Worm (Caenorhabditis elegans) whole organism, early embryonic: ENCODE results near the gene srsy-2.

Source experiments
- B0310.2 ChIP-seq: sonication (generic microtip); optimal IDR thresholded peaks from 2 replicates; lab custom pipeline; 2016; ENCODE audit warnings: mild to moderate bottlenecking, missing genetic modification characterization, missing compliant biosample characterization
- F13C5.2 ChIP-seq: sonication (generic microtip); optimal IDR thresholded peaks from 2 replicates; lab custom pipeline; 2017; ENCODE audit warnings: mild to moderate bottlenecking, missing genetic modification characterization, inconsistent platforms, missing compliant biosample characterization
- aly-1 ChIP-seq: sonication (generic microtip); optimal IDR thresholded peaks from 2 replicates; lab custom pipeline; 2016; ENCODE audit warnings: missing genetic modification characterization, missing compliant biosample characterization
- ama-1 ChIP-seq: fragments of 150-350 bp; optimal IDR thresholded peaks from 2 replicates; lab custom pipeline; 2014
- ceh-13 ChIP-seq: fragments of 200-800 bp; sonication (Bioruptor generic); optimal IDR thresholded peaks from 2 replicates; lab custom pipeline; 2018; ENCODE audit warnings: mild to moderate bottlenecking, missing genetic modification characterization, missing compliant biosample characterization
- ceh-36 ChIP-seq: sonication (generic microtip); optimal IDR thresholded peaks from 2 replicates; lab custom pipeline; 2016; ENCODE audit warnings: missing genetic modification characterization, inconsistent platforms, missing compliant biosample characterization
- ets-7 ChIP-seq: sonication (generic microtip); optimal IDR thresholded peaks from 2 replicates; lab custom pipeline; 2016; ENCODE audit warnings: missing genotype, missing genetic modification characterization, missing compliant biosample characterization
- flt-1 ChIP-seq: fragments of 200-800 bp; sonication (Bioruptor generic); IDR thresholded peaks from 2 replicates; pipeline ENCODE4 v1.3.6; 2022; ENCODE audit warnings: missing genetic modification characterization, missing compliant biosample characterization
- hmbx-1 ChIP-seq: sonication (generic microtip); optimal IDR thresholded peaks from 2 replicates; lab custom pipeline; 2016; ENCODE audit warnings: mild to moderate bottlenecking, missing genetic modification characterization, missing compliant biosample characterization
- hmg-4 ChIP-seq: fragments of 200-800 bp; sonication (Bioruptor generic); optimal IDR thresholded peaks from 2 replicates; lab custom pipeline; 2018; ENCODE audit warnings: mild to moderate bottlenecking, missing genetic modification characterization, missing compliant biosample characterization
- hnd-1 ChIP-seq: sonication (generic microtip); optimal IDR thresholded peaks from 2 replicates; lab custom pipeline; 2016; ENCODE audit warnings: missing genetic modification characterization, missing compliant biosample characterization
- pes-1 ChIP-seq: fragments of 200-800 bp; sonication (Bioruptor generic); IDR thresholded peaks from 2 replicates; pipeline ENCODE4 v1.3.6; 2022; ENCODE audit warnings: missing genetic modification reagents, missing genetic modification characterization, missing compliant biosample characterization
- scrt-1 ChIP-seq: fragments of 200-800 bp; sonication (Bioruptor generic); IDR thresholded peaks from 2 replicates; pipeline ENCODE4 v1.3.6; 2022; ENCODE audit warnings: missing genetic modification characterization, missing compliant biosample characterization
- sea-1 ChIP-seq: fragments of 200-800 bp; sonication (Bioruptor generic); conservative IDR thresholded peaks from 2 replicates; pipeline ENCODE4 v1.3.6; 2022; ENCODE audit warnings: missing genetic modification characterization, missing compliant biosample characterization
- tbx-11 ChIP-seq: fragments of 200-800 bp; sonication (Bioruptor generic); IDR thresholded peaks from 2 replicates; pipeline ENCODE4 v1.3.6; 2022; ENCODE audit warnings: missing genetic modification characterization, missing compliant biosample characterization
- tbx-37 ChIP-seq: fragments of 200-800 bp; sonication (Bioruptor generic); conservative IDR thresholded peaks from 2 replicates; pipeline ENCODE4 v1.3.6; 2022; ENCODE audit warnings: missing genetic modification reagents, missing genetic modification characterization, missing compliant biosample characterization
- tra-4 ChIP-seq: sonication (generic microtip); optimal IDR thresholded peaks from 2 replicates; lab custom pipeline; 2017; ENCODE audit warnings: missing genetic modification characterization, missing compliant biosample characterization

srsy-2 gene

ce11 chrII:6248029-6248428, 21.1 kb upstream of the srsy-2 start:
- TF ChIP-seq flt-1 (GFP tag; lab: Robert Waterston, UW), result no peak
- no peak for TF ChIP-seq F13C5.2
- TF ChIP-seq ceh-13, result no peak
- no peak for TF ChIP-seq pes-1 (GFP tag; lab: Robert Waterston, UW)
- no peak for TF ChIP-seq tbx-11
- TF ChIP-seq hnd-1 (tag; lab: Kevin White, UChicago), result no peak
- no peak for TF ChIP-seq sea-1 (GFP tag; lab: Robert Waterston, UW)
- TF ChIP-seq scrt-1, result no peak
- TF ChIP-seq hmbx-1, result no peak
- TF ChIP-seq B0310.2 (tag; lab: Kevin White, UChicago), result no peak

ce11 chrII:6247011-6247410, 20.1 kb upstream of the srsy-2 start, which contains the start of gene T24H7.2:
Gene T24H7.2, plus strand, starts transcription at chrII:6247311.
- TF ChIP-seq aly-1 (tag; lab: Kevin White, UChicago) (no peak), flt-1 (GFP tag; lab: Robert Waterston, UW) (no peak), sea-1 (GFP tag; lab: Robert Waterston, UW) (no peak), tra-4 (tag; lab: Kevin White, UChicago) (no peak), ceh-36 (tag; lab: Kevin White, UChicago) (no peak), ceh-13 (no peak), hmg-4 (GFP tag; lab: Kevin White, UChicago) (no peak), hnd-1 (tag; lab: Kevin White, UChicago) (no peak), tbx-11 (no peak), B0310.2 (tag; lab: Kevin White, UChicago) (no peak), scrt-1 (no peak), ets-7 (no peak), hmbx-1 (no peak), tbx-37 (GFP tag; lab: Robert Waterston, UW) (no peak), ama-1 (lab: Kevin White, UChicago) (no peak), F13C5.2 (no peak), pes-1 (GFP tag; lab: Robert Waterston, UW) (no peak)

- TF ChIP-seq F13C5.2 (no peak), ama-1 (lab: Kevin White, UChicago) (no peak), sea-1 (GFP tag; lab: Robert Waterston, UW) (no peak), hmg-4 (GFP tag; lab: Kevin White, UChicago) (no peak), ceh-13 (no peak)
Measured at ce11 chrII:6246054-6246453, 19.2 kb upstream of the srsy-2 start, which contains the start of gene lelo-1. Gene lelo-1, plus strand, starts transcription at chrII:6246354.

- TF ChIP-seq hmg-4 (GFP tag; lab: Kevin White, UChicago) (no peak), ama-1 (lab: Kevin White, UChicago) (no peak)
Measured at ce11 chrII:6245199-6245702, 18.4 kb upstream of the srsy-2 start, which contains the start of gene blos-4. Gene blos-4, plus strand, starts transcription at chrII:6245249.

ce11 chrII:6244171-6244570, 17.3 kb upstream of the srsy-2 start, which contains the start of gene tat-4:
Gene tat-4, minus strand, starts transcription at chrII:6244287.
- TF ChIP-seq pes-1 (GFP tag; lab: Robert Waterston, UW), result no peak

ce11 chrII:6241758-6242157, 14.9 kb upstream of the srsy-2 start, which contains the start of gene T24H7.8:
Gene T24H7.8, plus strand, starts transcription at chrII:6242058.
- TF ChIP-seq sea-1 (GFP tag; lab: Robert Waterston, UW) (no peak), ets-7 (no peak), pes-1 (GFP tag; lab: Robert Waterston, UW) (no peak), F13C5.2 (no peak), aly-1 (tag; lab: Kevin White, UChicago) (no peak), ceh-36 (tag; lab: Kevin White, UChicago) (no peak), tbx-11 (no peak), tbx-37 (GFP tag; lab: Robert Waterston, UW) (no peak), ceh-13 (no peak), tra-4 (tag; lab: Kevin White, UChicago) (no peak), ama-1 (lab: Kevin White, UChicago) (no peak), flt-1 (GFP tag; lab: Robert Waterston, UW) (no peak), hnd-1 (tag; lab: Kevin White, UChicago) (no peak)

- TF ChIP-seq sea-1 (GFP tag; lab: Robert Waterston, UW), result no peak
- TF ChIP-seq ama-1 (lab: Kevin White, UChicago), result no peak
- no peak for TF ChIP-seq flt-1 (GFP tag; lab: Robert Waterston, UW)
Measured at ce11 chrII:6236093-6236945, 9.4 kb upstream of the srsy-2 start.

ce11 chrII:6235432-6236092, 8.7 kb upstream of the srsy-2 start, which contains the start of gene T24H7.9:
Gene T24H7.9, minus strand, starts transcription at chrII:6235505.
- TF ChIP-seq B0310.2 (tag; lab: Kevin White, UChicago) (no peak), pes-1 (GFP tag; lab: Robert Waterston, UW) (no peak), tbx-37 (GFP tag; lab: Robert Waterston, UW) (no peak), sea-1 (GFP tag; lab: Robert Waterston, UW) (no peak), F13C5.2 (no peak), aly-1 (tag; lab: Kevin White, UChicago) (no peak), ceh-13 (no peak), hmg-4 (GFP tag; lab: Kevin White, UChicago) (no peak), tra-4 (tag; lab: Kevin White, UChicago) (no peak)
